Worm (Caenorhabditis elegans) whole organism, L2 larva: Measurements from ENCODE around the gene prp-39.

ENCODE experiments used
- F13H6.1 ChIP-seq: sonication (generic microtip); optimal IDR thresholded peaks from 2 replicates; lab custom pipeline; 2016; ENCODE audit warnings: missing genetic modification characterization, missing compliant biosample characterization
- R02D3.7 ChIP-seq: fragments of 150-350 bp; optimal IDR thresholded peaks from 2 replicates; lab custom pipeline; 2014; ENCODE audit warnings: missing biosample characterization, missing genetic modification characterization
- aly-2 ChIP-seq: fragments of 150-350 bp; optimal IDR thresholded peaks from 2 replicates; lab custom pipeline; 2014; ENCODE audit warnings: missing biosample characterization, missing genetic modification characterization
- blmp-1 ChIP-seq: sonication (generic microtip); optimal IDR thresholded peaks from 2 replicates; lab custom pipeline; 2017; ENCODE audit warnings: missing genetic modification characterization, mild to moderate bottlenecking, missing compliant biosample characterization, antibody characterized with exemption, moderate library complexity; ENCODE audit not compliant: insufficient read depth
- ceh-16 ChIP-seq: fragments of 150-350 bp; optimal IDR thresholded peaks from 2 replicates; lab custom pipeline; 2014; ENCODE audit warnings: missing biosample characterization, missing genetic modification characterization
- egl-27 ChIP-seq: sonication (generic microtip); optimal IDR thresholded peaks from 3 replicates; lab custom pipeline; 2017; ENCODE audit warnings: missing biosample characterization, missing genetic modification reagents, missing genetic modification characterization
- elt-1 ChIP-seq: fragments of 150-350 bp; optimal IDR thresholded peaks from 2 replicates; lab custom pipeline; 2014; ENCODE audit warnings: missing biosample characterization, missing genetic modification characterization
- nhr-10 ChIP-seq: sonication (generic microtip); optimal IDR thresholded peaks from 2 replicates; lab custom pipeline; 2017; ENCODE audit warnings: missing biosample characterization, missing genetic modification characterization
- nhr-237 ChIP-seq: fragments of 150-350 bp; optimal IDR thresholded peaks from 2 replicates; lab custom pipeline; 2014; ENCODE audit warnings: missing biosample characterization, missing genetic modification characterization
- nhr-25 ChIP-seq: fragments of 150-350 bp; sonication (generic microtip); optimal IDR thresholded peaks from 3 replicates; lab custom pipeline; 2014; ENCODE audit warnings: missing biosample characterization, missing genetic modification characterization
- sma-9 ChIP-seq, 2 experiments: fragments of 150-350 bp in 1 of 2; sonication (generic microtip) in 1 of 2; optimal IDR thresholded peaks; 2 replicates each; lab custom pipeline; 2014 to 2016; ENCODE audit warnings: missing genetic modification characterization in 2 of 2, mild to moderate bottlenecking in 1 of 2, missing biosample characterization in 1 of 2, missing compliant biosample characterization in 1 of 2, missing genetic modification reagents in 1 of 2, moderate library complexity in 1 of 2
- snpc-4 ChIP-seq: fragments of 150-350 bp; optimal IDR thresholded peaks from 2 replicates; lab custom pipeline; 2014; ENCODE audit warnings: missing biosample characterization, missing genetic modification characterization
- ztf-11 ChIP-seq: sonication (generic microtip); optimal IDR thresholded peaks from 2 replicates; lab custom pipeline; 2017; ENCODE audit warnings: missing biosample characterization, missing genetic modification characterization

DNA sequence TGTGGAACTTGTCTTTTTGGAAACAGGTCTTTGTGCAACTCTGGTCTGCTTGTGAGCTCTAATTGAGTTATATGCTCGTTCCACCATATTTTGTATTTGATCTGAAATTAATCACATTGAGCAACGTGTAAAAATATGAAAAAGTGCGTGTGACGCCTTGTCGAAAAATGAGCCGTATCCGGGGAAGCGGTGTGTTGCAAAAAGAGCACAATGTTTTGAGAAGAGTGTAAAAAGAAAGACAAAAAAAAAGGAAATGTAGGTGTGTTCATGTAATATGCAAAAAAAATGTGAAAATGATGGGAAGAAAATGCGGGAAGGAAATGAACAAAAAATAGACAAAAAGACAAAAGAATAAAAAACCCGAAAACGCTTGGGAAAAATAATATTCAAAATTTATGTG, 51.6 kb downstream of the prp-39 start, which contains the start of gene acy-4:
- TF ChIP-seq F13H6.1 (tag; lab: Kevin White, UChicago) (no peak), nhr-10 (no peak), snpc-4 (tag; lab: Kevin White, UChicago) (no peak), R02D3.7 (tag; lab: Kevin White, UChicago) (no peak), nhr-237 (no peak), egl-27 (tag; lab: Kevin White, UChicago) (no peak), sma-9 (GFP tag; optimal IDR thresholded peaks at IDR 0.05; lab: Kevin White, UChicago) (no peak), sma-9 (tag; optimal IDR thresholded peaks at IDR 0.05; lab: Kevin White, UChicago) (no peak), ztf-11 (tag; lab: Kevin White, UChicago) (no peak), blmp-1 (no peak), elt-1 (no peak), ceh-16 (tag; lab: Kevin White, UChicago) (no peak), aly-2 (tag; lab: Kevin White, UChicago) (no peak), nhr-25 (tag; lab: Kevin White, UChicago) (no peak)
